Worm (Caenorhabditis elegans) whole organism, L2 larva: ENCODE results near the gene F34D10.3.

Experiments used
- elt-1 ChIP-seq: fragments of 150-350 bp; optimal IDR thresholded peaks from 2 replicates; lab custom pipeline; 2014; ENCODE audit warnings: missing biosample characterization, missing genetic modification characterization
- elt-3 ChIP-seq: sonication (generic microtip); optimal IDR thresholded peaks from 2 replicates; lab custom pipeline; 2017; ENCODE audit warnings: missing biosample characterization, missing genetic modification characterization
- gmeb-1 ChIP-seq: fragments of 150-350 bp; optimal IDR thresholded peaks from 2 replicates; lab custom pipeline; 2014; ENCODE audit warnings: missing biosample characterization, missing genetic modification characterization
- lin-13 ChIP-seq: fragments of 150-350 bp; optimal IDR thresholded peaks from 2 replicates; lab custom pipeline; 2014; ENCODE audit warnings: missing biosample characterization, missing genetic modification reagents, missing genetic modification characterization
- lin-39 ChIP-seq: fragments of 150-350 bp; optimal IDR thresholded peaks from 2 replicates; lab custom pipeline; 2014; ENCODE audit warnings: missing biosample characterization, missing genetic modification reagents, missing genetic modification characterization
- mbf-1 ChIP-seq: sonication (generic microtip); optimal IDR thresholded peaks from 2 replicates; lab custom pipeline; 2017; ENCODE audit warnings: missing biosample characterization, missing genetic modification characterization
- nhr-11 ChIP-seq: fragments of 150-350 bp; optimal IDR thresholded peaks from 2 replicates; lab custom pipeline; 2014; ENCODE audit warnings: missing biosample characterization, missing genetic modification characterization
- unc-39 ChIP-seq: fragments of 150-350 bp; optimal IDR thresholded peaks from 2 replicates; lab custom pipeline; 2014; ENCODE audit warnings: missing biosample characterization, missing genetic modification characterization
- unc-62 ChIP-seq: fragments of 150-350 bp; optimal IDR thresholded peaks from 2 replicates; lab custom pipeline; 2014; ENCODE audit warnings: missing biosample characterization, missing genetic modification reagents, missing genetic modification characterization

- TF ChIP-seq lin-39 (tag; lab: Kevin White, UChicago) (no peak), elt-1 (no peak), elt-3 (tag; lab: Kevin White, UChicago) (no peak), lin-13 (GFP tag; lab: Kevin White, UChicago) (peak; percentile 34), mbf-1 (tag; lab: Kevin White, UChicago) (no peak), unc-62 (GFP tag; lab: Kevin White, UChicago) (no peak), nhr-11 (tag; lab: Kevin White, UChicago) (no peak), unc-39 (tag; lab: Kevin White, UChicago) (no peak), gmeb-1 (tag; lab: Kevin White, UChicago) (no peak)
Observed at ce11 chrIII:3703397-3703796, 30.7 kb upstream of the F34D10.3 start, which contains the start of gene C14B1.3.
